Worm (Caenorhabditis elegans) whole organism, midembryonic: ENCODE measurements around the gene F59F3.6.

Source experiments
- T22C8.4 ChIP-seq: fragments of 200-800 bp; sonication (Bioruptor generic); IDR thresholded peaks from 2 replicates; pipeline ENCODE4 v1.3.6; 2022; ENCODE audit warnings: missing genetic modification characterization, missing compliant biosample characterization
- cog-1 ChIP-seq: sonication (generic microtip); optimal IDR thresholded peaks from 2 replicates; lab custom pipeline; 2016; ENCODE audit warnings: missing genetic modification characterization, missing compliant biosample characterization
- flt-1 ChIP-seq: fragments of 200-800 bp; sonication (Bioruptor generic); IDR thresholded peaks from 2 replicates; pipeline ENCODE4 v1.3.6; 2022; ENCODE audit warnings: missing genetic modification characterization, missing compliant biosample characterization
- klf-2 ChIP-seq: fragments of 200-800 bp; sonication (Bioruptor generic); conservative IDR thresholded peaks from 2 replicates; pipeline ENCODE4 v1.3.6; 2022; ENCODE audit warnings: missing genetic modification reagents, missing genetic modification characterization, missing compliant biosample characterization
- med-1 ChIP-seq: sonication (generic microtip); optimal IDR thresholded peaks from 2 replicates; lab custom pipeline; 2017; ENCODE audit warnings: missing genetic modification characterization, mild to moderate bottlenecking, missing compliant biosample characterization, antibody characterized with exemption, missing genetic modification reagents; ENCODE audit not compliant: insufficient read depth
- ref-1 ChIP-seq: fragments of 200-800 bp; sonication (Bioruptor generic); conservative IDR thresholded peaks from 2 replicates; pipeline ENCODE4 v1.3.6; 2022; ENCODE audit warnings: missing genetic modification reagents, missing genetic modification characterization, missing compliant biosample characterization
- tab-1 ChIP-seq: fragments of 200-800 bp; sonication (Bioruptor generic); IDR thresholded peaks from 2 replicates; pipeline ENCODE4 v1.3.6; 2022; ENCODE audit warnings: missing genetic modification characterization, missing compliant biosample characterization
- ztf-23 ChIP-seq: fragments of 200-800 bp; sonication (Bioruptor generic); IDR thresholded peaks from 2 replicates; pipeline ENCODE4 v1.3.6; 2022; ENCODE audit warnings: missing genetic modification reagents, missing genetic modification characterization, missing compliant biosample characterization
- ztf-29 ChIP-seq: fragments of 200-800 bp; sonication (Bioruptor generic); IDR thresholded peaks from 2 replicates; pipeline ENCODE4 v1.3.6; 2022; ENCODE audit warnings: missing genetic modification reagents, missing genetic modification characterization, missing compliant biosample characterization

F59F3.6 gene

DNA sequence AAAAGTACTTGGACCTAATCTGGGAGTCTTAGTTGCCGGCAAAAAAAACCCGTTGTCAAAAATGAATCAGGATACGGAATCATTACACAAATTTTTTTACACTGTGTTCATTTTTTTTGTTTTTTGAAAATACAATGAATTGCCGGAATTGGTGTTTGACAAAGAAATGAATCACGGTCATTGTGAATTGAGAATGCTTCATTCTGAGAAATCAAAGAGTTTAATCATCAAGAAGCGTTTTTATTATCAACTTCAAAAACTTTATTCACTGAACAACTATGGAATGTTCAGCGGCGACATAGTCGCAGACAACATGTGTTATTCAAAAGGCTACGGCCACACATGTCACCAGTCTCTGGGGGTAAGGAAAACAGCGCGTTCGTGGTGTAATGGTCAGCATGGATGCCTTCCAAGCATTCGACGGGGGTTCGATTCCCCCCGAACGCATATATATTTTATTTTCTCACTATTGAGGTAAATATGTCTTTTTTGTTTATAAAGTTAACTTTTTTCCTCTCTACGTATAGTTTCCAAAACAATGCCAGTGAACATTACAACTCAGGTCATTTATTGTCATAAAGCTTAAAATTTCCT is 35.5 kb downstream of the F59F3.6 start, which contains the start of gene nas-10:
TSS of gene nas-10 (minus strand) at position 51 of the 594 bp plus-strand sequence.
- TF ChIP-seq ref-1 (GFP tag; lab: Robert Waterston, UW) (peak; percentile 75), ztf-23 (GFP tag; lab: Robert Waterston, UW) (peak; percentile 95), cog-1 (tag; lab: Kevin White, UChicago) (peak; percentile 79), klf-2 (GFP tag; lab: Robert Waterston, UW) (peak; percentile 87), T22C8.4 (GFP tag; lab: Robert Waterston, UW) (peak; percentile 90), med-1 (no peak), tab-1 (GFP tag; lab: Robert Waterston, UW) (peak; percentile 90), ztf-29 (GFP tag; lab: Robert Waterston, UW) (peak; percentile 82), flt-1 (peak; percentile 95)

DNA sequence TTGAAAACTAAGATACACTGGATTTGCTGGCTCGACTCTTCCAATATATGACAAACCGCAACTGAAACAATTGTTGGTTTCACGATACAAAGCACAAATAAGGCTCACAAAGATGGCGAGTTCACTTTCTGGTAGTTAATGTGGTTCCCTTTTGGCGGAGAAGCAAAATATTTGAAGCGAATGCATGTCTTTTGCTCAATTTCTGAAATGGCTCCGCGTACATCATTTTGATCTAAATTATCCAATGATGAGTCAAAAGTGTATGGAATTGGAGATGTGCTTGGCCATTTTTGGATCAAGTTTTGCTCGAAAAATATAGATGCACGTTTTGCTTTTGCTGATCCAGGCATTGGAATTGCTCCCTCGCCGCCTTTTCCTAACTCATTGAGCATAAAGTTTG is 37.4 kb downstream of the F59F3.6 start:
- TF ChIP-seq klf-2 (GFP tag; lab: Robert Waterston, UW), result no peak
- no peak for TF ChIP-seq ztf-23 (GFP tag; lab: Robert Waterston, UW)
- TF ChIP-seq cog-1 (tag; lab: Kevin White, UChicago), result no peak

DNA sequence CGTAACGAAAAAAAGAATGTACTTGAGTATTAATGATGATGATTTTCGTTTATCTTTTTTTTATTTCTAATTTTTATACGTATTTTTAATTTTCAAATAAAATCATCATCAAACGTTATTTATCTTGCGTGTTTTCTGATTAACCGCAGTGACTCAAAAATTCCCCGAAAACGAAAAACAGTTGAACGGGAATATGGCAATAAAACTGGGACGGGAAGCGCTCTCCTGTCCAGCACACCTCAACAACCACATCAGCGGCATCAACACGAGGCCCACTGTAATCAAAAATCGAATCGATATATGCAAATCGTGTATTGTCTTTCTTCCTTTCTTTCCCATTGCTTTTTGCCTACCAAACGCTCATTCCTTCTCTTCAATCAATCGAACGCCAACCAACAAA is 39.9 kb downstream of the F59F3.6 start, which contains the start of gene K09C8.2:
TSS of gene K09C8.2 (plus strand) at position 301 of the 400 bp plus-strand sequence.
- TF ChIP-seq cog-1 (tag; lab: Kevin White, UChicago) (no peak), flt-1 (no peak), ztf-29 (GFP tag; lab: Robert Waterston, UW) (no peak), tab-1 (GFP tag; lab: Robert Waterston, UW) (no peak), med-1 (no peak), ztf-23 (GFP tag; lab: Robert Waterston, UW) (no peak), T22C8.4 (GFP tag; lab: Robert Waterston, UW) (no peak), klf-2 (GFP tag; lab: Robert Waterston, UW) (no peak), ref-1 (GFP tag; lab: Robert Waterston, UW) (no peak)

DNA sequence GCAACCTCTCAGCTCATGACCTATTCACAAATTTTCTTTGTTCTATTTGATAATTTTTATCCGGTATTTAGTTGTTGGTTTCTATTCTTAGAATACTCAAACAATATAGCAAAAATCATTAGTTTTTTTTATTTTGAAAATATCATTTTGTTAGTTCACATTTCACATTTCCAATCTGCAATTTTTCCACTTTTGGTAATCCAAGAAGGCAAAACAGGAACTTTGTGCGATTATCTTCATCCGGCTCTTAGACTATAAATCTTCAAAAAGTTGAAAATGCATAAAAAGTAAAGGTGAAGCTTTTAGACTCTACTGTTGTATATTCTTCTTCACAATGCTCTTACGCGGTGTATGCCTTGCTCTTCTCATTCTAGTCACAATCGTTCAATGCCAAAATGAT is 40.6 kb downstream of the F59F3.6 start, which contains the start of gene nlp-19:
TSS of gene nlp-19 (plus strand) at position 301 of the 400 bp plus-strand sequence.
- no peak for TF ChIP-seq med-1
- no peak for TF ChIP-seq cog-1 (tag; lab: Kevin White, UChicago)
- no peak for TF ChIP-seq klf-2 (GFP tag; lab: Robert Waterston, UW)
- no peak for TF ChIP-seq ztf-23 (GFP tag; lab: Robert Waterston, UW)

DNA sequence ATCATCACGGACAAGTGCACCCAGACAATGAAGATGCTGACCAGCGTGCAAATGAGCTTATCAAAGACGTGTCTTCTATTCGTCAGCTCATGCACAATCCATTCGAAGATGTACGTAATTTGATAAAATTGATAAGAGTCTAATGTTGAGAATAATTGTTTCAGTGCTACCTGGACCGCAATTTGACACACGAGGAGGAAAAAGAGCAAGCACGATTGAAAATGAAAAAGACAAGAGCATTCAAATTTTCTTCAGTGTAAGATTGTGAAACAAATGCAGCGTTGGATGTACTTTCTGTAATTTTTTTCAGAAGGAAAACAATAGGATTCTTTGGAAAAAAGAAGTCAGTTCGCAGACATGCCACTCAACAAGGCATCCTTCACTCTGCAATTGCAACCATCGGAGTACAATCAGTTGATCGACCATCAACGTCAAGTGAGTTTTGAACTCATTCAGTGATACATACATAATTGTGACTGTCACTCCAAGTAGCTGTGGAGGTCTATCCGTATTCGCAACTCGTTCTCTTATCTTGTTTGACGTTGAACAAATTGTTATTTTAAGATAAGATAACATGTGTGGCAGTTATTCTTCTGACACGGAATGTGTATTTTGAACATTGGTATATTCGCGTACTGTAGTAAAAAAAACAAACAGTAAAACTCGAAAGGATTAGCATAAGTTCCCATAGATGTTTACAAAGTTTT is 42.0 kb downstream of the F59F3.6 start:
- TF ChIP-seq ztf-23 (GFP tag; lab: Robert Waterston, UW) (no peak), cog-1 (tag; lab: Kevin White, UChicago) (no peak), ref-1 (GFP tag; lab: Robert Waterston, UW) (no peak), klf-2 (GFP tag; lab: Robert Waterston, UW) (no peak), T22C8.4 (GFP tag; lab: Robert Waterston, UW) (no peak), flt-1 (no peak), tab-1 (GFP tag; lab: Robert Waterston, UW) (no peak), ztf-29 (GFP tag; lab: Robert Waterston, UW) (no peak), med-1 (no peak)

DNA sequence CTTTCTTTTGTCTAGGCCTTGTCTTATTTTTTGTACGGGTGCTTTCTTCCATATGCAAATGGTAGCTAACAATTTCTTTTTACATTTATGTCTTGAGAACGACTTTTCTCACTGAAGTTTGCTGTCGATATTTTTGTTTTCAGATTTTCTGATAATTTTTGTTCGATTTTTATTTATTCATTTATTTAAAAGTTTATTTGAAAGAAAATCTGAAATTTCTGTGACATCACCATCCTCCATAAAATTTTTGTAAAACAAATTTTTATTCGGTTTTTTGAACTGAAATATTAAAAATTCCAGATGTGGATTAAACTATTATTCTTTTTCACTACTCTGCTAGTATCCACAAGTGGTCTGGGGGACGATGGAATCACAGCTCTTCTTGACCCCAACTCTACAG is 45.2 kb downstream of the F59F3.6 start, which contains the start of gene pbo-4:
TSS of gene pbo-4 (plus strand) at position 301 of the 400 bp plus-strand sequence.
- no peak for TF ChIP-seq tab-1 (GFP tag; lab: Robert Waterston, UW)
- no peak for TF ChIP-seq T22C8.4 (GFP tag; lab: Robert Waterston, UW)
- TF ChIP-seq ref-1 (GFP tag; lab: Robert Waterston, UW), result no peak
- no peak for TF ChIP-seq ztf-23 (GFP tag; lab: Robert Waterston, UW)
- TF ChIP-seq med-1, result no peak
- no peak for TF ChIP-seq cog-1 (tag; lab: Kevin White, UChicago)
- no peak for TF ChIP-seq klf-2 (GFP tag; lab: Robert Waterston, UW)
- TF ChIP-seq ztf-29 (GFP tag; lab: Robert Waterston, UW), result no peak
- TF ChIP-seq flt-1, result no peak

DNA sequence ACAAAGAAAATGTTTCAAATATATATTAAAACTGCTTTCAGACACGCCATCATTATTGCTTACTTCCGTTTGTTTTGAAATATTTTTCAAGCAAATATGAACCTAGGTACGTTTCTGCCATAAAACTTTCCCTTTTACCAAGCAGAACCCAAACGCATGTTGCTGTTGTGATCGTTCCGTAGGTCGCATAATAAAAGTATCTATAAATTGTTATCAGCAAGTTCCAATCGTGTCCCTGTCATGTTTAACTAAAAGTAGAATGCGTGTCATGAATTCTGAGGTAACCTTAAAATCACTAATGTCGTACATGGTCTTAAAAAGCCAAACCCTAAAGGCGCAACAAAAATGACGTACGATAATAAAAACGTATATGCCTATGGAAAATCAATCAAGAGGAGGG is 47.2 kb downstream of the F59F3.6 start:
- TF ChIP-seq tab-1 (GFP tag; lab: Robert Waterston, UW) (no peak), med-1 (no peak), ztf-23 (GFP tag; lab: Robert Waterston, UW) (no peak), klf-2 (GFP tag; lab: Robert Waterston, UW) (no peak), cog-1 (tag; lab: Kevin White, UChicago) (no peak), ref-1 (GFP tag; lab: Robert Waterston, UW) (no peak), ztf-29 (GFP tag; lab: Robert Waterston, UW) (no peak), flt-1 (no peak)

DNA sequence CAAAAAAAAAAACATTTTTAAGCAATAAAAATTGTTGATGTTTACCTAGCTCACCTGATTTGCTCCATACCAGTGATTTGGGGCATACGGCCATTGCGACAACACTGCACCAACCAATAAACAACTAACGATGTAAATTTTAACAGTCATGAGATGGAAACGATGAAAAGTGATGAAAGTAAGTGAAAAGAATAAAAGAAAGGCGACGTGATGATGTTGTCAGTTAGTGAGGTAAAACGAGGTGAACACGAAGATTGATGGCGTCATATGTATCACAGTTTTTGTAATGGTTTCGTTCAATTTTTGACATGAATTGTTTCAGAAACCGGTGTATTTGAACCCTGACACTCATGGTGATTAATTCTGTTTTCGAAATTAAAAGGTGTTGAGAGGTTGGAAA is 47.9 kb downstream of the F59F3.6 start, which contains the start of gene K09C8.7:
TSS of gene K09C8.7 (minus strand) at position 226 of the 400 bp plus-strand sequence.
- TF ChIP-seq cog-1 (tag; lab: Kevin White, UChicago) (no peak), ztf-23 (GFP tag; lab: Robert Waterston, UW) (no peak), ref-1 (GFP tag; lab: Robert Waterston, UW) (no peak), ztf-29 (GFP tag; lab: Robert Waterston, UW) (no peak), klf-2 (GFP tag; lab: Robert Waterston, UW) (no peak), T22C8.4 (GFP tag; lab: Robert Waterston, UW) (no peak), flt-1 (no peak), tab-1 (GFP tag; lab: Robert Waterston, UW) (no peak), med-1 (no peak)

DNA sequence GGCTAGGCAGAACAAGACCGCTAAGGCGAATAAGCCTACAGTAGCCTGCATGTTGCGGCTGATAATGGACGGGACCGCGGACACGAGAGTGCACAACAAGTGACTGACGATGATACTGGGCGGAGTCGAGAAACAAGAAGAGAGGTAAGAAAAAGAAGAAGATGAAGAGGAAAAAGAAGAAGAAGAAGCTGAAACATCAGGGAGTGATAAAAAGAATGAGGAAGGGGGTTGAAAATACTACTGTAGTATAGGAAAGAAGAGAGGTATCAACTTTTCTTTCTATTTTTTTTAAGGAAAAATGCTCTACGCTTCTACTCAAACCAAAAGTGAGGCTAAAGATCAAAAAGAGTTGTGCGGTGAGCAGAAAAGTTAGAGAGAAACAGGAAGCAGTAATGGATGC is 50.2 kb downstream of the F59F3.6 start, which contains the start of gene T21B6.3:
TSS of gene T21B6.3 (minus strand) at position 101 of the 400 bp plus-strand sequence.
- TF ChIP-seq klf-2 (GFP tag; lab: Robert Waterston, UW) (no peak), flt-1 (no peak), ref-1 (GFP tag; lab: Robert Waterston, UW) (no peak)
